Fruit fly (Drosophila melanogaster) whole organism, embryonic: Measurements from ENCODE around the gene Seipin.

Source experiments
- Blimp-1 ChIP-seq: fragments of 200-800 bp; sonication (Bioruptor generic); optimal IDR thresholded peaks from 3 replicates; lab custom pipeline; 2018; ENCODE audit warnings: missing biosample characterization, missing genetic modification characterization, mild to moderate bottlenecking, moderate library complexity, missing genetic modification reagents
- CG10147 ChIP-seq: fragments of 200-800 bp; sonication (Bioruptor generic); optimal IDR thresholded peaks from 2 replicates; lab custom pipeline; 2019; ENCODE audit warnings: missing biosample characterization, mild to moderate bottlenecking, missing genetic modification characterization, moderate library complexity
- CG10462 ChIP-seq: fragments of 200-800 bp; sonication (Bioruptor generic); optimal IDR thresholded peaks from 2 replicates; lab custom pipeline; 2016; ENCODE audit warnings: missing biosample characterization, missing genetic modification characterization
- CG11504 ChIP-seq: fragments of 200-800 bp; sonication (Bioruptor generic); optimal IDR thresholded peaks from 3 replicates; lab custom pipeline; 2019; ENCODE audit warnings: missing biosample characterization, mild to moderate bottlenecking, missing genetic modification characterization, moderate library complexity
- CG13296 ChIP-seq: fragments of 200-800 bp; sonication (Bioruptor generic); optimal IDR thresholded peaks from 3 replicates; lab custom pipeline; 2018; ENCODE audit warnings: missing biosample characterization, mild to moderate bottlenecking, missing genetic modification characterization
- CG13775 ChIP-seq: fragments of 200-800 bp; sonication (Bioruptor generic); optimal IDR thresholded peaks from 3 replicates; lab custom pipeline; 2017; ENCODE audit warnings: missing biosample characterization, mild to moderate bottlenecking, missing genetic modification characterization
- CG14014 ChIP-seq: fragments of 200-800 bp; sonication (Bioruptor generic); IDR thresholded peaks from 2 replicates; pipeline ENCODE4 v1.3.6; 2022; ENCODE audit warnings: missing biosample characterization, missing genetic modification characterization
- CG14667 ChIP-seq: fragments of 200-800 bp; sonication (Bioruptor generic); IDR thresholded peaks from 2 replicates; pipeline ENCODE4 v1.3.6; 2022; ENCODE audit warnings: missing biosample characterization, missing genetic modification characterization
- CG15514 ChIP-seq: fragments of 200-800 bp; sonication (Bioruptor generic); optimal IDR thresholded peaks from 3 replicates; lab custom pipeline; 2017; ENCODE audit warnings: missing biosample characterization, missing genetic modification characterization, mild to moderate bottlenecking, moderate library complexity, missing genetic modification reagents
- CG15601 ChIP-seq: fragments of 200-800 bp; sonication (Bioruptor generic); optimal IDR thresholded peaks from 3 replicates; lab custom pipeline; 2019; ENCODE audit warnings: missing biosample characterization, mild to moderate bottlenecking, missing genetic modification characterization, moderate library complexity
- CG16815 ChIP-seq: fragments of 200-800 bp; sonication (Bioruptor generic); optimal IDR thresholded peaks from 3 replicates; lab custom pipeline; 2017; ENCODE audit warnings: missing biosample characterization, mild to moderate bottlenecking, missing genetic modification characterization
- CG16863 ChIP-seq: fragments of 200-800 bp; sonication (Bioruptor generic); optimal IDR thresholded peaks from 3 replicates; lab custom pipeline; 2016; ENCODE audit warnings: missing biosample characterization, missing genetic modification characterization
- CG17359 ChIP-seq: fragments of 200-800 bp; sonication (Bioruptor generic); optimal IDR thresholded peaks from 3 replicates; lab custom pipeline; 2018; ENCODE audit warnings: missing biosample characterization, mild to moderate bottlenecking, missing genetic modification characterization, moderate library complexity
- CG17912 ChIP-seq: fragments of 200-800 bp; sonication (Bioruptor generic); optimal IDR thresholded peaks from 2 replicates; lab custom pipeline; 2018; ENCODE audit warnings: missing biosample characterization, mild to moderate bottlenecking, missing genetic modification characterization
- CG2712 ChIP-seq: fragments of 200-800 bp; optimal IDR thresholded peaks from 3 replicates; lab custom pipeline; 2019; ENCODE audit warnings: missing biosample characterization, mild to moderate bottlenecking, missing genetic modification characterization, moderate library complexity
- CG30403 ChIP-seq: fragments of 200-800 bp; sonication (Bioruptor generic); optimal IDR thresholded peaks from 3 replicates; lab custom pipeline; 2016; ENCODE audit warnings: missing biosample characterization, missing genetic modification characterization
- CG3407 ChIP-seq: fragments of 200-800 bp; sonication (Bioruptor generic); optimal IDR thresholded peaks from 2 replicates; lab custom pipeline; 2018; ENCODE audit warnings: missing biosample characterization, mild to moderate bottlenecking, missing genetic modification characterization
- CG34376 ChIP-seq: fragments of 200-800 bp; sonication (Bioruptor generic); optimal IDR thresholded peaks from 2 replicates; lab custom pipeline; 2018; ENCODE audit warnings: missing biosample characterization, mild to moderate bottlenecking, missing genetic modification characterization
- CG4328 ChIP-seq: fragments of 200-800 bp; sonication (Bioruptor generic); optimal IDR thresholded peaks from 3 replicates; lab custom pipeline; 2017; ENCODE audit warnings: missing biosample characterization, missing genetic modification reagents, missing genetic modification characterization
- CG4360 ChIP-seq: fragments of 200-800 bp; sonication (Bioruptor generic); IDR thresholded peaks from 2 replicates; pipeline ENCODE4 v1.3.6; 2022; ENCODE audit warnings: missing biosample characterization, missing genetic modification characterization
- CG6175 ChIP-seq: fragments of 200-800 bp; sonication (Bioruptor generic); IDR thresholded peaks from 3 replicates; pipeline ENCODE4 v1.3.6; 2022; ENCODE audit warnings: missing biosample characterization, missing genetic modification characterization
- CG6272 ChIP-seq: fragments of 200-800 bp; sonication (Bioruptor generic); IDR thresholded peaks from 2 replicates; pipeline ENCODE4 v1.3.6; 2022; ENCODE audit warnings: missing biosample characterization, missing genetic modification characterization
- CG6813 ChIP-seq: fragments of 200-800 bp; sonication (Bioruptor generic); optimal IDR thresholded peaks from 2 replicates; lab custom pipeline; 2017; ENCODE audit warnings: missing biosample characterization, missing genetic modification characterization, mild to moderate bottlenecking, moderate library complexity, missing genetic modification reagents
- CTCF ChIP-seq: fragments of 200-800 bp; sonication (Bioruptor generic); optimal IDR thresholded peaks from 2 replicates; lab custom pipeline; 2017; ENCODE audit warnings: missing biosample characterization, mild to moderate bottlenecking, missing genetic modification characterization, moderate library complexity
- D19A ChIP-seq: fragments of 200-800 bp; optimal IDR thresholded peaks from 3 replicates; lab custom pipeline; 2019; ENCODE audit warnings: missing biosample characterization, mild to moderate bottlenecking, missing genetic modification characterization, moderate library complexity
- Eip74EF ChIP-seq, 2 experiments: fragments of 200-800 bp in 1 of 2; fragments of >200 bp in 1 of 2; sonication (Bioruptor generic) in 1 of 2; optimal IDR thresholded peaks; 2 replicates each; lab custom pipeline; 2017 to 2019; ENCODE audit warnings: missing biosample characterization in 2 of 2, missing genetic modification characterization in 2 of 2, mild to moderate bottlenecking in 1 of 2, moderate library complexity in 1 of 2
- Med ChIP-seq: fragments of 200-800 bp; sonication (Bioruptor generic); peaks from one replicate; lab custom pipeline; 2016; ENCODE audit warnings: missing biosample characterization, missing genetic modification characterization, mild to moderate bottlenecking, inconsistent platforms, moderate library complexity
- NC2α ChIP-seq: fragments of 200-800 bp; sonication (Bioruptor generic); optimal IDR thresholded peaks from 2 replicates; lab custom pipeline; 2016; ENCODE audit warnings: missing biosample characterization, missing genetic modification characterization
- NFAT ChIP-seq: fragments of 200-800 bp; sonication (Bioruptor generic); IDR thresholded peaks from 2 replicates; pipeline ENCODE4 v1.3.6; 2022; ENCODE audit warnings: missing biosample characterization, missing genetic modification characterization
- Sry-β ChIP-seq: fragments of 200-800 bp; sonication (Bioruptor generic); optimal IDR thresholded peaks from 2 replicates; lab custom pipeline; 2018; ENCODE audit warnings: missing biosample characterization, mild to moderate bottlenecking, missing genetic modification characterization, moderate library complexity
- Xrp1 ChIP-seq: fragments of 200-800 bp; sonication (Bioruptor generic); IDR thresholded peaks from 2 replicates; pipeline ENCODE4 v1.3.6; 2022; ENCODE audit warnings: missing biosample characterization, missing genetic modification characterization
- az2 ChIP-seq: fragments of 200-800 bp; sonication (Bioruptor generic); optimal IDR thresholded peaks from 3 replicates; lab custom pipeline; 2016; ENCODE audit warnings: missing biosample characterization, missing genetic modification characterization
- bab2 ChIP-seq: fragments of 200-800 bp; sonication (Bioruptor generic); optimal IDR thresholded peaks from 2 replicates; lab custom pipeline; 2016; ENCODE audit warnings: missing biosample characterization, missing genetic modification characterization
- chinmo ChIP-seq: fragments of 200-800 bp; sonication (Bioruptor generic); IDR thresholded peaks from 4 replicates; pipeline ENCODE4 v1.3.6; 2022; ENCODE audit warnings: missing biosample characterization, missing genetic modification characterization; ENCODE audit not compliant: partially characterized antibody
- danr ChIP-seq: fragments of 200-800 bp; sonication (Bioruptor generic); IDR thresholded peaks from 2 replicates; pipeline ENCODE4 v1.3.6; 2022; ENCODE audit warnings: missing biosample characterization, missing genetic modification characterization
- eve ChIP-seq, 2 experiments: fragments of >200 bp; optimal IDR thresholded peaks; 2 replicates each; lab custom pipeline; 2017; ENCODE audit warnings: missing biosample characterization in 2 of 2, missing genetic modification characterization in 2 of 2
- ewg ChIP-seq: fragments of 200-800 bp; sonication (Bioruptor generic); optimal IDR thresholded peaks from 3 replicates; lab custom pipeline; 2017; ENCODE audit warnings: mild to moderate bottlenecking, missing biosample characterization, missing genetic modification reagents, missing genetic modification characterization
- fd64A ChIP-seq: fragments of 200-800 bp; sonication (Bioruptor generic); optimal IDR thresholded peaks from 3 replicates; lab custom pipeline; 2018; ENCODE audit warnings: missing biosample characterization, mild to moderate bottlenecking, missing genetic modification characterization
- gfzf ChIP-seq: fragments of 200-800 bp; sonication (Bioruptor generic); optimal IDR thresholded peaks from 2 replicates; lab custom pipeline; 2016; ENCODE audit warnings: missing biosample characterization, mild to moderate bottlenecking, missing genetic modification characterization, moderate library complexity
- hbn ChIP-seq: fragments of 200-800 bp; sonication (Bioruptor generic); IDR thresholded peaks from 2 replicates; pipeline ENCODE4 v1.3.6; 2022; ENCODE audit warnings: missing biosample characterization, missing genetic modification characterization; ENCODE audit not compliant: partially characterized antibody
- nau ChIP-seq: fragments of 200-800 bp; sonication (Bioruptor generic); optimal IDR thresholded peaks from 3 replicates; lab custom pipeline; 2017; ENCODE audit warnings: missing biosample characterization, mild to moderate bottlenecking, missing genetic modification characterization, missing genetic modification reagents
- odd ChIP-seq: fragments of 200-800 bp; sonication (Bioruptor generic); optimal IDR thresholded peaks from 2 replicates; lab custom pipeline; 2017; ENCODE audit warnings: missing biosample characterization, mild to moderate bottlenecking, missing genetic modification characterization
- pho ChIP-seq: fragments of 200-800 bp; sonication (Bioruptor generic); optimal IDR thresholded peaks from 2 replicates; lab custom pipeline; 2016; ENCODE audit warnings: missing biosample characterization, missing genetic modification characterization
- sens-2 ChIP-seq: fragments of 200-800 bp; sonication (Bioruptor generic); IDR thresholded peaks from 2 replicates; pipeline ENCODE4 v1.3.6; 2022; ENCODE audit warnings: missing biosample characterization, missing genetic modification characterization
- ssp ChIP-seq: fragments of 200-800 bp; sonication (Bioruptor generic); IDR thresholded peaks from 2 replicates; pipeline ENCODE4 v1.3.6; 2022; ENCODE audit warnings: missing biosample characterization, missing genetic modification characterization
- tap ChIP-seq: fragments of 200-800 bp; optimal IDR thresholded peaks from 3 replicates; lab custom pipeline; 2019; ENCODE audit warnings: missing biosample characterization, mild to moderate bottlenecking, missing genetic modification characterization, moderate library complexity
- unpg ChIP-seq: fragments of 200-800 bp; sonication (Bioruptor generic); optimal IDR thresholded peaks from 3 replicates; lab custom pipeline; 2018; ENCODE audit warnings: missing biosample characterization, mild to moderate bottlenecking, missing genetic modification characterization, moderate library complexity
- wek ChIP-seq: fragments of 200-800 bp; sonication (Bioruptor generic); optimal IDR thresholded peaks from 3 replicates; lab custom pipeline; 2018; ENCODE audit warnings: missing biosample characterization, mild to moderate bottlenecking, missing genetic modification characterization, moderate library complexity
- wor ChIP-seq: fragments of 200-800 bp; sonication (Bioruptor generic); IDR thresholded peaks from 2 replicates; pipeline ENCODE4 v1.3.6; 2022; ENCODE audit warnings: missing biosample characterization, missing genetic modification characterization

Gene Seipin

dm6 chrX:2653533-2654296, 34.1 kb downstream of the Seipin start (continued):
- TF ChIP-seq unpg (GFP tag; lab: Kevin White, UChicago) (peak; percentile 13), CG6813 (GFP tag; lab: Kevin White, UChicago) (peak; percentile 4), CG34376 (peak; percentile 25), CG13775 (GFP tag; lab: Kevin White, UChicago) (no peak), Blimp-1 (GFP tag; lab: Kevin White, UChicago) (peak; percentile 23), wor (GFP tag; lab: Robert Waterston, UW) (no peak), CG2712 (tag; lab: Kevin White, UChicago) (no peak), CG15514 (GFP tag; lab: Kevin White, UChicago) (peak; percentile 0), CG14014 (GFP tag; lab: Robert Waterston, UW) (no peak), Eip74EF (GFP tag; optimal IDR thresholded peaks at IDR 0.05; lab: Kevin White, UChicago) (peak in 1 of 2 experiments; percentile 27), CG11504 (tag; lab: Kevin White, UChicago) (peak; percentile 26), Xrp1 (GFP tag; lab: Robert Waterston, UW) (peak; percentile 10; the same call in 1 of the 2 replicates), tap (tag; lab: Kevin White, UChicago) (peak; percentile 26), eve (GFP tag; optimal IDR thresholded peaks at IDR 0.05; lab: Kevin White, UChicago) (peak in 1 of 2 experiments; percentile 72), CG6175 (GFP tag; lab: Robert Waterston, UW) (no peak), CG4360 (GFP tag; lab: Robert Waterston, UW) (peak; percentile 42), pho (no peak), danr (no peak), CG16815 (GFP tag; lab: Kevin White, UChicago) (no peak), ewg (GFP tag; lab: Kevin White, UChicago) (no peak), D19A (tag; lab: Kevin White, UChicago) (peak; percentile 7), CG15601 (peak; percentile 33), CG10147 (GFP tag; lab: Kevin White, UChicago) (peak; percentile 8), bab2 (GFP tag; lab: Kevin White, UChicago) (no peak), Med (peak; percentile 72), CG16863 (GFP tag; lab: Kevin White, UChicago) (no peak), wek (GFP tag; lab: Kevin White, UChicago) (peak; percentile 26), Sry-β (GFP tag; lab: Kevin White, UChicago) (peak; percentile 5), fd64A (GFP tag; lab: Kevin White, UChicago) (peak; percentile 61), CG17912 (GFP tag; lab: Kevin White, UChicago) (peak; percentile 2), CG10462 (GFP tag; lab: Kevin White, UChicago) (no peak), CG14667 (GFP tag; lab: Robert Waterston, UW) (no peak), NC2α (GFP tag; lab: Kevin White, UChicago) (no peak), odd (GFP tag; lab: Kevin White, UChicago) (peak; percentile 18), CG30403 (no peak), chinmo (GFP tag; lab: Robert Waterston, UW) (0 out of 4 replicates have a peak, but pooled peaks have one; percentile 30), sens-2 (GFP tag; lab: Robert Waterston, UW) (no peak), az2 (no peak), hbn (GFP tag; lab: Robert Waterston, UW) (no peak), gfzf (no peak), CG4328 (GFP tag; lab: Kevin White, UChicago) (no peak), nau (GFP tag; lab: Kevin White, UChicago) (peak; percentile 9), NFAT (GFP tag; lab: Robert Waterston, UW) (no peak), ssp (GFP tag; lab: Robert Waterston, UW) (no peak), CTCF (peak; percentile 21), CG6272 (GFP tag; lab: Robert Waterston, UW) (no peak), CG13296 (GFP tag; lab: Kevin White, UChicago) (peak; percentile 25), CG17359 (tag; lab: Kevin White, UChicago) (peak; percentile 57), CG3407 (GFP tag; lab: Kevin White, UChicago) (peak; percentile 35)
